Worm (Caenorhabditis elegans) whole organism, dauer: ENCODE data around the gene gly-20.

Experiments
- unc-62 ChIP-seq: sonication (generic microtip); optimal IDR thresholded peaks from 2 replicates; lab custom pipeline; 2017; ENCODE audit warnings: missing biosample characterization, missing genetic modification reagents, missing genetic modification characterization

gly-20 gene

ce11 chrV:11282272-11282671 lies at the start of gene gly-20:
Gene gly-20 (plus strand): TSS chrV:11282572.
- TF ChIP-seq unc-62 (GFP tag; lab: Kevin White, UChicago) = no peak

- no peak for TF ChIP-seq unc-62 (GFP tag; lab: Kevin White, UChicago)
Measured at ce11 chrV:11234350-11234749, 48.0 kb upstream of the gly-20 start, which contains the start of gene T19B10.5. Gene T19B10.5 (plus strand): TSS chrV:11234650.

- no peak for TF ChIP-seq unc-62 (GFP tag; lab: Kevin White, UChicago)
Measured at ce11 chrV:11235876-11236275, 46.5 kb upstream of the gly-20 start.

ce11 chrV:11239187-11239725 lies 43.1 kb upstream of the gly-20 start, which contains the start of the genes dvc-1 and ima-1:
Gene dvc-1 (minus strand): TSS chrV:11239331.
Gene ima-1 (plus strand): TSS chrV:11239675.
- no peak for TF ChIP-seq unc-62 (GFP tag; lab: Kevin White, UChicago)

DNA sequence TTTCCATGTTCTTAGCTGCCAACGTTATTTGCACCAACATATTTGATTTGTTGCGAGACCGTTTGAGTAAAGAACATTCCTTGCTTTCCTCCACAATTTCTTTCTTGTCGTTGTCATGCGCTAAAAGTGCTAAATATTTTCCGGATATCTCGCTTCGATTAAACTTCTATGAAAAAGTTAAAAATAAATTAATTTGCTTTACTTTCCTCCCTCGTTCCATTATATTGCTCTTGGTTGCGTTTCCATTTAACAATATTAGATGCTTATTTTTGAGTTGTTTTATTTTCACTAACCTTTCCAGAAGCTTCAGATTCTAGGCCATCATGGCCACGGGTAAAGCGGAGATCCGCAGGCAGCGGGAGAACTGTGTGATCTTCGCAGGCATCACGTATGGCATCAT lies 40.8 kb upstream of the gly-20 start, which contains the start of gene pgap-1:
Gene pgap-1 (plus strand): TSS at position 301 of the 400 bp plus-strand sequence.
- no peak for TF ChIP-seq unc-62 (GFP tag; lab: Kevin White, UChicago)

DNA sequence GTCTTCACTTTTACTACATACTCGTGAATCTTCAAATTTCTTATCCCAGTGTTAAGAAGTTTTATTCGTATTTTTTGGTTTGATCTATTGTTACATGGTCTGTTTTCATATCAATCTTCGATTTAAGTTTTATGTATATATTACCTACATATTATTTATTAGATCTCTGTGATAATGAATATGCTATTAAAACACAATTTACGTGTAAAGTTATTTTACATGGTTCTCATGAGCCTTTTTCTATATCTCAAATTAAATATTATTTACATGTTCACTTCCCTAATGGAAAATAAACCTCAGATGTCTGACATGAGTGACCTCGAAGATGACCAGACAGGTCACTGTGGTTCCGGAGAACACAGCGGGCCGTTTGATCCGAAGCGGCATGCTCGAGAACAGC lies 37.8 kb upstream of the gly-20 start, which contains the start of gene mxl-1:
Gene mxl-1 (plus strand): TSS at position 301 of the 400 bp plus-strand sequence.
- TF ChIP-seq unc-62 (GFP tag; lab: Kevin White, UChicago) = no peak

DNA sequence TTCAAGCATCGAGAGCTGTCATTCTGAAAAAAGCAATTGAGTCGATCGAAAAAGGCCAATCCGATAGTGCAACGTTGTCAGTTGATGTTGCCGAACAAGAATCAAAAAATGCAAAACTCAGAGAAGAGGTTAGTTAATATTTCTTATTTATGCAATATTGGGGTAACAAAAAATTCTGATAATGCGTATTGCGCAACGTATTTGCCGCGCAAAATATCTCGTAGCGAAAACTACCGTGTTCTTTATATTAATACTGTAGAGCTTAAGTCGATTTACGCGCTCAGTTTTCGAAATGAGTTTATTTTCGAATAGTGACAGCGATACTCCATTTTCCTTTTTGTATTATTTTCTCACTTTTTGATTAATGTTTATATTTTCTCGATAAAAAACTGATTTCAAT lies 37.3 kb upstream of the gly-20 start:
- no peak for TF ChIP-seq unc-62 (GFP tag; lab: Kevin White, UChicago)

ce11 chrV:11247846-11248245 lies 34.5 kb upstream of the gly-20 start, which contains the start of gene mam-4:
Gene mam-4 (plus strand): TSS chrV:11248146.
- no peak for TF ChIP-seq unc-62 (GFP tag; lab: Kevin White, UChicago)

ce11 chrV:11250735-11251134 lies 31.6 kb upstream of the gly-20 start, which contains the start of gene T19B10.12:
Gene T19B10.12 (plus strand): TSS chrV:11251035.
- TF ChIP-seq unc-62 (GFP tag; lab: Kevin White, UChicago) = no peak

DNA sequence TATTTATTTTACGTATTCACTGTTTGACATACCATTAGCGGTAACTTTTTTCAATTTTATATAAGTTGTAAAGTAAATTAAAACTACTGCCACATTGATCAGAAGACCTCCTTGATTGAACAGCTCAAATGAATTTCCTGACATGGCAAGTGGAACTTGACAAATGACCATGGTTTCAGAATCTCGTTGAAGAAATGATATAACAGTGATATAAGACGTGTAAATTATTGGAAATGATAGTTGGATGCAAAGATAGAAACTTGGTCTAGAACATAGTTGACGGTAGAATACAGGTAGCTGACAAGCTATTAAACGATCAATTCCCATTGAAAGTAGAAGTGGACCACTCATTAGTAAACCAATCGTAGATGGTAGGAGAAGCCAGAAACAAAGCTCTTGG lies 30.6 kb upstream of the gly-20 start:
- TF ChIP-seq unc-62 (GFP tag; lab: Kevin White, UChicago) = no peak

DNA sequence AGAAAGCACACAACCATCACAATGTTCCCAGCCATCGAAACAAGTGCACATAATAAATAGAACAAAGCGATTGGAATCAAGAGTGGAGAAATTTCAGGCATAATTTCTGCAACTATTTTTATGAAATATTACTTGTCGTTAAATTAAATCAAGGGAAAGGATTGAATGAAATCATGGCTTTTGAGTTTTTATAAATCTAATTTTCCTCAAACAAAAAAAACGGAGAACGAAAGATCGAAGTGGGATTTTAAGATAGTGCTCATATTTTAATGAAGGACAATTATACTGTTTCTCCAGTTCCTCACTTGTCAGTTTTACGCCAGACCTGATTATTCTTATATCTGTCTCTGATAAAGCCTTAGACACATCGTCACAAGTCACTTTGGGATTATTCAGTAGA lies 29.9 kb upstream of the gly-20 start, which contains the start of gene srsx-33:
Gene srsx-33 (minus strand): TSS at position 101 of the 400 bp plus-strand sequence.
- no peak for TF ChIP-seq unc-62 (GFP tag; lab: Kevin White, UChicago)

- no peak for TF ChIP-seq unc-62 (GFP tag; lab: Kevin White, UChicago)
Measured at ce11 chrV:11254980-11255379, 27.4 kb upstream of the gly-20 start, which contains the start of gene srsx-31. Gene srsx-31 (minus strand): TSS chrV:11255080.

DNA sequence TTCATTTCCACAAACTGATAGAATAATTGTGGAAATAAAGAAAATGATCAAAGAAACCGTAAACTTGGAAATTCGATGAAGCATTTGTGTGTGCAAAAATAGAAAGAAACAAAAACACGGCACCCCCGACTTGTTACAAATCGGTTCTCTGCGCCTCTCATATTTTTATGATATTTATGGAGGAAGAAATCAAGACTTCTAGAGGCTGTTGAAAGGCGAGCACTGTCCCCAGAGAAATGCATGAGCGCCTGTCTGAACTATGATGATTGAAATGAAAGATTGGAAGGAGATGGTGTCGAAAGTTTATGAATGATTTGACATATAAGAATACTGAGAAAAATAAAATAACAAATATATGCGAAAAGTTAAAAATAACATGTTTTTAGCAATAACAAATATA lies 23.5 kb upstream of the gly-20 start, which contains the start of gene lgc-36:
Gene lgc-36 (minus strand): TSS at position 101 of the 400 bp plus-strand sequence.
- no peak for TF ChIP-seq unc-62 (GFP tag; lab: Kevin White, UChicago)

DNA sequence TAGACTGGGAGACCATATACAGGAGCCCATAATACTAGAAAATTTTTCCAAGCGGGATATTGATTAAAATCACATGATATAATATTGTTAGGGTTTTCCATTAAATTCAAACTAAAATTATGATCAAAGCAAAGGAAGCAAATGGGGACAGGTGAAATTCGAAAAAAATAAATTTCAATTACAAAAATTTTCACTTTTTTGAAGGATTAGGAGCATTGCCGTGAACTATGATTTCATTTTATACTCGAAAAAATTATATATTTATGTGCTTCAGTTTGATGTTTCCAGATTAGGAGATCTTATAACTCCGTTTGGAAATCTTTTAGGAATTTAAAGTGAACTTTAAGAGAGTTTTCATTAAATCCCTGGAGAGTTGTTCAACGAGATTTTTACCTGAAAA lies 21.8 kb upstream of the gly-20 start, which contains the start of gene F07B10.7:
Gene F07B10.7 (minus strand): TSS at position 101 of the 400 bp plus-strand sequence.
- no peak for TF ChIP-seq unc-62 (GFP tag; lab: Kevin White, UChicago)

- no peak for TF ChIP-seq unc-62 (GFP tag; lab: Kevin White, UChicago)
Measured at ce11 chrV:11263025-11263424, 19.3 kb upstream of the gly-20 start, which contains the start of gene F07B10.4. Gene F07B10.4 (minus strand): TSS chrV:11263125.

ce11 chrV:11265482-11265881 lies 16.9 kb upstream of the gly-20 start, which contains the start of gene cln-3.1:
Gene cln-3.1 (minus strand): TSS chrV:11265652.
- TF ChIP-seq unc-62 (GFP tag; lab: Kevin White, UChicago) = no peak

DNA sequence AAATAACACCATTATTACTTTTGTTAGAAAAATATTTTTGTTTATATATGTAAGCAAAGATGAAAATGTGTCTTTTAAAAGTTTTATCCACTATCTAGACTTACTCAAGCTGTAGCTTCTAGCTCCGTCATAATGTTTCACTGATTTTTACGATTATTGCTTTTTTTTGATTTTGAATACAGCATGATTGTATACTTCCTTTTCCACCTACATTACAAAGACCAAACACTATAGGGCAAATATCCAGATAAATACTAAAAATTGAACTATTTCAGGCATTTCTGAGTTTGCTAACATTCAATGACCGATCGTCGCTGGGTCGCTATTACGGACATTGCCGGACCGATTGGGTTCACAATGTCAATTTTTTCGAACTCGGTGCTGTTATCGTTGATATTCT lies 15.7 kb upstream of the gly-20 start, which contains the start of gene str-116:
Gene str-116 (plus strand): TSS at position 301 of the 400 bp plus-strand sequence.
- no peak for TF ChIP-seq unc-62 (GFP tag; lab: Kevin White, UChicago)
